Worm (Caenorhabditis elegans) whole organism, early embryonic: ENCODE data around the gene C16C8.4.

Experiments
- F13C5.2 ChIP-seq: sonication (generic microtip); optimal IDR thresholded peaks from 2 replicates; lab custom pipeline; 2017; ENCODE audit warnings: mild to moderate bottlenecking, missing genetic modification characterization, inconsistent platforms, missing compliant biosample characterization
- aly-1 ChIP-seq: sonication (generic microtip); optimal IDR thresholded peaks from 2 replicates; lab custom pipeline; 2016; ENCODE audit warnings: missing genetic modification characterization, missing compliant biosample characterization
- ama-1 ChIP-seq: fragments of 150-350 bp; optimal IDR thresholded peaks from 2 replicates; lab custom pipeline; 2014
- ets-7 ChIP-seq: sonication (generic microtip); optimal IDR thresholded peaks from 2 replicates; lab custom pipeline; 2016; ENCODE audit warnings: missing genotype, missing genetic modification characterization, missing compliant biosample characterization
- flt-1 ChIP-seq: fragments of 200-800 bp; sonication (Bioruptor generic); IDR thresholded peaks from 2 replicates; pipeline ENCODE4 v1.3.6; 2022; ENCODE audit warnings: missing genetic modification characterization, missing compliant biosample characterization
- sea-1 ChIP-seq: fragments of 200-800 bp; sonication (Bioruptor generic); conservative IDR thresholded peaks from 2 replicates; pipeline ENCODE4 v1.3.6; 2022; ENCODE audit warnings: missing genetic modification characterization, missing compliant biosample characterization
- tbx-11 ChIP-seq: fragments of 200-800 bp; sonication (Bioruptor generic); IDR thresholded peaks from 2 replicates; pipeline ENCODE4 v1.3.6; 2022; ENCODE audit warnings: missing genetic modification characterization, missing compliant biosample characterization

ce11 chrII:3414383-3414910 lies 29.7 kb downstream of the C16C8.4 start, which contains the start of the genes F18A12.7 and F18A12.2:
- TF ChIP-seq F13C5.2 (no peak), ama-1 (lab: Kevin White, UChicago) (no peak), flt-1 (GFP tag; lab: Robert Waterston, UW) (no peak), aly-1 (tag; lab: Kevin White, UChicago) (no peak), ets-7 (tag; lab: Kevin White, UChicago) (no peak), tbx-11 (GFP tag; lab: Robert Waterston, UW) (no peak), sea-1 (GFP tag; lab: Robert Waterston, UW) (no peak)
